Worm (Caenorhabditis elegans) whole organism, midembryonic: ENCODE data around the gene Y70C5A.4.

Source experiments
- T22C8.4 ChIP-seq: fragments of 200-800 bp; sonication (Bioruptor generic); IDR thresholded peaks from 2 replicates; pipeline ENCODE4 v1.3.6; 2022; ENCODE audit warnings: missing genetic modification characterization, missing compliant biosample characterization
- flt-1 ChIP-seq: fragments of 200-800 bp; sonication (Bioruptor generic); IDR thresholded peaks from 2 replicates; pipeline ENCODE4 v1.3.6; 2022; ENCODE audit warnings: missing genetic modification characterization, missing compliant biosample characterization
- klf-2 ChIP-seq: fragments of 200-800 bp; sonication (Bioruptor generic); conservative IDR thresholded peaks from 2 replicates; pipeline ENCODE4 v1.3.6; 2022; ENCODE audit warnings: missing genetic modification reagents, missing genetic modification characterization, missing compliant biosample characterization
- med-1 ChIP-seq: sonication (generic microtip); optimal IDR thresholded peaks from 2 replicates; lab custom pipeline; 2017; ENCODE audit warnings: missing genetic modification characterization, mild to moderate bottlenecking, missing compliant biosample characterization, antibody characterized with exemption, missing genetic modification reagents; ENCODE audit not compliant: insufficient read depth
- tab-1 ChIP-seq: fragments of 200-800 bp; sonication (Bioruptor generic); IDR thresholded peaks from 2 replicates; pipeline ENCODE4 v1.3.6; 2022; ENCODE audit warnings: missing genetic modification characterization, missing compliant biosample characterization
- ztf-23 ChIP-seq: fragments of 200-800 bp; sonication (Bioruptor generic); IDR thresholded peaks from 2 replicates; pipeline ENCODE4 v1.3.6; 2022; ENCODE audit warnings: missing genetic modification reagents, missing genetic modification characterization, missing compliant biosample characterization
- ztf-29 ChIP-seq: fragments of 200-800 bp; sonication (Bioruptor generic); IDR thresholded peaks from 2 replicates; pipeline ENCODE4 v1.3.6; 2022; ENCODE audit warnings: missing genetic modification reagents, missing genetic modification characterization, missing compliant biosample characterization

DNA sequence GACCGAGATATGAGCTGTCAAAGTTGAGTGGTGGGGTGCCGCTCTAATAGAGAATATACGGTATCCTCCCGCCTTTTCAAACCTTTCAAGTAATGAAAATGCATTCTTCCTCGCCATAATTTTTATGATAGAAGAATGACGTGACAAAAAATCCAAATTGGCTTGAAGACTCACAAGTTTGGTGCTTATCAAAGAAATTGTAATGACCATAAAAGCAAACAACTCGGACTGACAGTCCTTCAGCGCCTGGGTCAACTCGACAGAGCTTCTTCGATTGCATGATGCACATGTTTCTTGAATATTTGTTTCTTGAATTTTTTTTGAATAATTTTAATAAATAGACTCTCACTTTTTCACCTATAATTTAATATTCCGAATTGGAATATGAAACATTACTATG is 12.1 kb upstream of the Y70C5A.4 start:
- TF ChIP-seq ztf-23 (no peak), med-1 (GFP tag; lab: Kevin White, UChicago) (no peak), flt-1 (GFP tag; lab: Robert Waterston, UW) (no peak), ztf-29 (no peak), tab-1 (GFP tag; lab: Robert Waterston, UW) (no peak), T22C8.4 (GFP tag; lab: Robert Waterston, UW) (no peak), klf-2 (GFP tag; lab: Robert Waterston, UW) (no peak)
